Worm (Caenorhabditis elegans) whole organism, L1 larva: ENCODE measurements around the gene fbxa-79.

Experiments
- C16A3.4 ChIP-seq: fragments of 150-350 bp; optimal IDR thresholded peaks from 2 replicates; lab custom pipeline; 2014; ENCODE audit warnings: missing biosample characterization, missing genetic modification characterization
- C34B4.2 ChIP-seq: sonication (generic microtip); optimal IDR thresholded peaks from 2 replicates; lab custom pipeline; 2017; ENCODE audit warnings: mild to moderate bottlenecking, missing genetic modification characterization, missing compliant biosample characterization
- aha-1 ChIP-seq: fragments of 150-350 bp; optimal IDR thresholded peaks from 2 replicates; lab custom pipeline; 2014; ENCODE audit warnings: missing biosample characterization, missing genetic modification characterization
- ceh-82 ChIP-seq, 3 experiments: fragments of 150-350 bp in 1 of 3; sonication (generic microtip) in 2 of 3; optimal IDR thresholded peaks; 2 replicates each; lab custom pipeline; 2014 to 2017; ENCODE audit warnings: missing biosample characterization in 3 of 3, missing genetic modification characterization in 3 of 3
- ceh-88 ChIP-seq: fragments of 200-800 bp; sonication (Bioruptor generic); IDR thresholded peaks from 2 replicates; pipeline ENCODE4 v1.3.6; 2022; ENCODE audit warnings: missing genetic modification characterization, missing compliant biosample characterization
- dsc-1 ChIP-seq: sonication (generic microtip); optimal IDR thresholded peaks from 2 replicates; lab custom pipeline; 2016; ENCODE audit warnings: mild to moderate bottlenecking, missing genetic modification characterization, missing compliant biosample characterization
- efl-1 ChIP-seq, 4 experiments: fragments of 150-350 bp; optimal IDR thresholded peaks in 3 of 4; peaks in 1 of 4; 1 replicate in 1 of 4; 2 replicates in 3 of 4; lab custom pipeline; 2014; ENCODE audit warnings: missing biosample characterization in 2 of 4, missing genetic modification characterization in 2 of 4, missing genetic modification reagents in 2 of 4
- efl-3 ChIP-seq: fragments of 200-800 bp; sonication (Bioruptor generic); optimal IDR thresholded peaks from 2 replicates; lab custom pipeline; 2018; ENCODE audit warnings: mild to moderate bottlenecking, missing genetic modification characterization, missing compliant biosample characterization
- elt-2 ChIP-seq: sonication (generic microtip); optimal IDR thresholded peaks from 2 replicates; lab custom pipeline; 2016; ENCODE audit warnings: missing genetic modification characterization, mild to moderate bottlenecking, inconsistent platforms, missing compliant biosample characterization, missing genetic modification reagents
- fos-1 ChIP-seq: fragments of 150-350 bp; optimal IDR thresholded peaks from 2 replicates; lab custom pipeline; 2014; ENCODE audit warnings: missing biosample characterization, missing genetic modification characterization
- grh-1 ChIP-seq: fragments of 200-800 bp; sonication (Bioruptor generic); IDR thresholded peaks from 2 replicates; pipeline ENCODE4 v1.3.6; 2022; ENCODE audit warnings: missing genetic modification reagents, missing genetic modification characterization, missing compliant biosample characterization
- lin-15B ChIP-seq: fragments of 150-350 bp; sonication (generic microtip); optimal IDR thresholded peaks from 3 replicates; lab custom pipeline; 2014; ENCODE audit warnings: missing biosample characterization, missing genetic modification characterization
- mdl-1 ChIP-seq, 2 experiments: fragments of 150-350 bp; optimal IDR thresholded peaks; 2 replicates each; lab custom pipeline; 2014 to 2017; ENCODE audit warnings: missing biosample characterization in 2 of 2, missing genetic modification characterization in 2 of 2, inconsistent platforms in 1 of 2
- mef-2 ChIP-seq: fragments of 150-350 bp; optimal IDR thresholded peaks from 2 replicates; lab custom pipeline; 2014; ENCODE audit warnings: missing biosample characterization, missing genetic modification characterization
- mep-1 ChIP-seq: fragments of 150-350 bp; optimal IDR thresholded peaks from 2 replicates; lab custom pipeline; 2014; ENCODE audit warnings: missing biosample characterization, missing genetic modification characterization
- nhr-19 ChIP-seq: fragments of 200-800 bp; sonication (Bioruptor generic); conservative IDR thresholded peaks from 2 replicates; pipeline ENCODE4 v1.3.6; 2022; ENCODE audit warnings: missing genetic modification characterization, missing compliant biosample characterization
- nhr-237 ChIP-seq: fragments of 150-350 bp; optimal IDR thresholded peaks from 2 replicates; lab custom pipeline; 2014; ENCODE audit warnings: missing biosample characterization, missing genetic modification characterization
- nhr-28 ChIP-seq: fragments of 150-350 bp; optimal IDR thresholded peaks from 2 replicates; lab custom pipeline; 2014; ENCODE audit warnings: missing biosample characterization, missing genetic modification characterization
- nhr-47 ChIP-seq: sonication (generic microtip); optimal IDR thresholded peaks from 2 replicates; lab custom pipeline; 2016; ENCODE audit warnings: mild to moderate bottlenecking, missing genetic modification characterization, moderate library complexity, missing compliant biosample characterization
- pax-3 ChIP-seq: fragments of 200-800 bp; sonication (Bioruptor generic); optimal IDR thresholded peaks from 2 replicates; lab custom pipeline; 2018; ENCODE audit warnings: mild to moderate bottlenecking, missing genetic modification characterization, moderate library complexity, missing compliant biosample characterization
- skn-1 ChIP-seq: fragments of 150-350 bp; optimal IDR thresholded peaks from 2 replicates; lab custom pipeline; 2014; ENCODE audit warnings: missing biosample characterization, missing genetic modification characterization
- snu-23 ChIP-seq: sonication (generic microtip); optimal IDR thresholded peaks from 2 replicates; lab custom pipeline; 2016; ENCODE audit warnings: missing genetic modification characterization, missing compliant biosample characterization
- sptf-1 ChIP-seq: fragments of 150-350 bp; optimal IDR thresholded peaks from 2 replicates; lab custom pipeline; 2014; ENCODE audit warnings: missing biosample characterization, missing genetic modification characterization
- swsn-7 ChIP-seq: sonication (generic microtip); optimal IDR thresholded peaks from 2 replicates; lab custom pipeline; 2016; ENCODE audit warnings: missing genetic modification characterization, missing compliant biosample characterization
- vab-15 ChIP-seq: sonication (generic microtip); optimal IDR thresholded peaks from 2 replicates; lab custom pipeline; 2017; ENCODE audit warnings: missing genotype, mild to moderate bottlenecking, missing genetic modification characterization, missing compliant biosample characterization
- zip-4 ChIP-seq: fragments of 200-800 bp; sonication (Bioruptor generic); optimal IDR thresholded peaks from 2 replicates; lab custom pipeline; 2018; ENCODE audit warnings: mild to moderate bottlenecking, missing genetic modification characterization, moderate library complexity, missing compliant biosample characterization
- ztf-11 ChIP-seq, 2 experiments: sonication (generic microtip); optimal IDR thresholded peaks; 2 replicates each; lab custom pipeline; 2016 to 2017; ENCODE audit warnings: missing genetic modification characterization in 2 of 2, missing biosample characterization in 1 of 2, missing compliant biosample characterization in 1 of 2

The fbxa-79 gene

DNA sequence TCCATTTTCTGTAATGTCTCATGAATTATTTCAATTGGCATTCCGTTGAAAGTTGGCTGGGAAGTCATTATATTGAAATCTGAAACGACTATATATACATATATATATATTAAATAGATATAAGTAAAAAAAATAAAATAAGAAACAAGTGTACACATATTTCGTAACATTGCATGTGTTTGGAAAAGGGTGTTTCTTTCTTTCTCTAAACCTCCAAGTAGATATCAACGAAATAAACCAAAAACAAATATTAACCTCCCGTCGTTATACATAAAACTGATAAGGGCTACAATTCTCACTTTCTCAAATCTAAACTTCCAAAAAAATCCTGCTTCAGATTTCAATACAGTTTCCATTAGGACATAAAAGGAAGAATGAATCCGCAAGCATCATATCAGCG is at the start of gene fbxa-79:
fbxa-79 (minus strand) TSS at position 86 of the 400 bp plus-strand sequence.
- TF ChIP-seq skn-1 (tag; lab: Kevin White, UChicago): peak; percentile 59
- TF ChIP-seq C16A3.4: no peak
- TF ChIP-seq elt-2: peak; percentile 55
- TF ChIP-seq mef-2: no peak
- no peak for TF ChIP-seq nhr-47
- no peak for TF ChIP-seq grh-1 (GFP tag; lab: Robert Waterston, UW)
- 0 out of 2 replicates have a peak, but pooled peaks have one; percentile 3 for TF ChIP-seq nhr-19
- TF ChIP-seq mdl-1 (tag; optimal IDR thresholded peaks at IDR 0.05; lab: Kevin White, UChicago): no peak
- TF ChIP-seq mep-1: no peak
- no peak for TF ChIP-seq zip-4

DNA sequence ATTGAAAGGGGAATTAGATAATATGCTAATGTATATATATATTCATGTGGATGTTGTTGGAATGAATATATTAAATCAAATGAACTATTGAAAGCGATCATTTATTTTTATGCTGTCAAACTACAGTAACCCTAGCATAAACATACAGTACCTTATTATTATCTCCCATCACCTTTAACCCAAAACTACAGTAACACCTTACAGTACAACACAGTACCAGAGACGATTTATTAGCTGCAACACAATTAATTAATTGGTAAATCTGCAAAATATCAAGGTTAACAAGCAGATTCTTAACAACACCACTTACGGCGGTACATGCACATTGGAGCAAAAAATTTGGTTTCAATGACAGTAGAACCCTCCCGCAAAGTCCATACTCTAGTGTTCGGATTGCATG is 47.2 kb upstream of the fbxa-79 start, which contains the start of gene Y82E9BL.1:
Y82E9BL.1 (minus strand) TSS at position 101 of the 400 bp plus-strand sequence.
- no peak for TF ChIP-seq nhr-237 (tag; lab: Kevin White, UChicago)
- TF ChIP-seq mep-1: no peak

DNA sequence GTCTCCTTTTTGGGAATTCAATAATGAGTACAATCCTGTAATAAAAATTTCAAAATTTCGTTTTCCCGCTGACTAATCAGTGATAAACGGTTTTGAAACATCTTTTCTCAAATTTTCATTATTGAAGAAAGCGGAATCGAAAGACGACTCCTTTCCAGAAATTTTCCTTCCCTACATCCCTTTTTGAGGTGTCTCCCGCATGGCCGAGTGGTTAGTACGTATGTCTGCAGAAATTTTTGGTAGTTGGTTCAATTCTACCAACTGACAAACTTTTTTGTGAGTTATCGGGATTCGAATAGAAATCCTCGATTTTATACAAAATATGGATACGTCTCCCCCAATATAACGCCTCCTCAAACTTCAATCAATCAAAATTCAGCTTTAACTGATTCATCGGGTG is 46.4 kb upstream of the fbxa-79 start:
- TF ChIP-seq nhr-237 (tag; lab: Kevin White, UChicago) (no peak), aha-1 (tag; lab: Kevin White, UChicago) (no peak), efl-1 (optimal IDR thresholded peaks at IDR 0.05; lab: Kevin White, UChicago) (no peak), efl-1 (GFP tag; optimal IDR thresholded peaks at IDR 0.05 in 1 of 2; lab: Kevin White, UChicago) (no peak), fos-1 (no peak), zip-4 (no peak), lin-15B (no peak), ceh-82 (tag; optimal IDR thresholded peaks at IDR 0.05; lab: Kevin White, UChicago) (no peak)

DNA sequence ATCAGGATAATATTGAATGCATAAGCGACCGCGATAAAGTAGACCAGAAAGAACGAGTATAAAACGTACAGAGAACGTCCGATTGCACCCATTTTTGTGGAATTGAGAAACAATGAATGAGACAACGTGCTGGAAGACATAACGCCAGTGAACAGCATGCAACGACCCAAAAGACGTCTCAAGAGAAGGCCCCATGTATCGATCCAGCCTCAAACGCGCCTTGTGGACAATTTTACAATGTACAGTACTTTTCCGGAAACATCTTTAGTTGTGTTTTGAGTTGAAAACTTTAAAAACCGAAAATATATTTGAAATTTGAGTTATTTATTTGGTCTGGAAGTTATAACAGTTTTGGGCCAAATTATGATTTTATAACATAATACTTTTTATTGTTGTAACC is 42.7 kb upstream of the fbxa-79 start, which contains the start of gene Y82E9BL.3:
Y82E9BL.3 (minus strand) TSS at position 101 of the 400 bp plus-strand sequence.
- TF ChIP-seq efl-1 (optimal IDR thresholded peaks at IDR 0.05; lab: Kevin White, UChicago) (no peak), efl-1 (GFP tag; optimal IDR thresholded peaks at IDR 0.05 in 1 of 2; lab: Kevin White, UChicago) (peak in 1 of 2 experiments; percentile 62), C34B4.2 (tag; lab: Kevin White, UChicago) (no peak), skn-1 (tag; lab: Kevin White, UChicago) (no peak)

DNA sequence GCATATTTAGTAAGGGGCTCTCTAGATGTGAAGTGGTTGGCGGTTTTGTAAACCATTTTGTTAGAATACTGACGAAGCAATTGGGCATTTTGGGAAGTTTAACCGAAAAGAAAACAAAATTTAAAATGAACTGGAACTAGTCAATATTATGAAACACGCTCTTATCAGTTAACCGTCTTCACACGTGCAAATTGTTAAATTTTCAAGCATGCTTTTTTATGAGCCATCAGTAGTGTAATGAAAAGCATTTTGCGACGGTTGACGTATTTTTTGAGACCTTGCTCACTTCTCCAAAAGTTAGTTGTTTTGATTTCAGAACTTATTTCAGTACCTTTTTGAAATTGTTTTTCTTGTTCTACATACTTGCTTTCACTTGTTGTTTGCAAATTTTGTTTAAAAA is 41.2 kb upstream of the fbxa-79 start, which contains the start of gene fbxa-25:
fbxa-25 (minus strand) TSS at position 138 of the 400 bp plus-strand sequence.
- TF ChIP-seq efl-1 (optimal IDR thresholded peaks at IDR 0.05; lab: Kevin White, UChicago) (no peak), efl-1 (GFP tag; optimal IDR thresholded peaks at IDR 0.05 in 1 of 2; lab: Kevin White, UChicago) (peak in 1 of 2 experiments; percentile 51), ztf-11 (tag; optimal IDR thresholded peaks at IDR 0.05; lab: Kevin White, UChicago) (no peak), dsc-1 (tag; lab: Kevin White, UChicago) (no peak), elt-2 (peak; percentile 5), vab-15 (no peak)
- TF ChIP-seq, all 84 proteins: peak for 2

DNA sequence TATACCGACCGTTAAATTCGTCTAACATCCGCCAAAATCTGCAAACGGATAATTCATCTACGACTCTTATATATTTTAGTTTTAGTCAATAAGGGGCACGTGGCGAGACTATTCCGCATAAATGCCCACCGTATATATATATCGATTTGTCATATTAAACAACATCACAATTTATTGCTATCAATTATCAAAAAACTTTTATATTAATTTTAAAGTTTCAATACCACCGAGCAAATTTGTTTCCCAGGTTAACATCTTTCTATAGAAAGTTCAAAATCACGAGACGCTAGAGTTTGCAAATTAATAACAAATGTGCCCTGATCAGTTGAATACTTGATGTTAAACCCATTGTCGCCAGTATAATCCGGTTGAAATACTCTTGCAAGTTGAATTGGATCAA is 39.4 kb upstream of the fbxa-79 start, which contains the start of gene Y82E9BL.5:
Y82E9BL.5 (minus strand) TSS at position 101 of the 400 bp plus-strand sequence.
- TF ChIP-seq mep-1: no peak
- TF ChIP-seq ceh-88: no peak
- no peak for TF ChIP-seq snu-23 (GFP tag; lab: Kevin White, UChicago)
- no peak for TF ChIP-seq nhr-28 (tag; lab: Kevin White, UChicago)
- no peak for TF ChIP-seq pax-3 (tag; lab: Kevin White, UChicago)
- TF ChIP-seq skn-1 (tag; lab: Kevin White, UChicago): no peak
- no peak for TF ChIP-seq sptf-1 (tag; lab: Kevin White, UChicago)

DNA sequence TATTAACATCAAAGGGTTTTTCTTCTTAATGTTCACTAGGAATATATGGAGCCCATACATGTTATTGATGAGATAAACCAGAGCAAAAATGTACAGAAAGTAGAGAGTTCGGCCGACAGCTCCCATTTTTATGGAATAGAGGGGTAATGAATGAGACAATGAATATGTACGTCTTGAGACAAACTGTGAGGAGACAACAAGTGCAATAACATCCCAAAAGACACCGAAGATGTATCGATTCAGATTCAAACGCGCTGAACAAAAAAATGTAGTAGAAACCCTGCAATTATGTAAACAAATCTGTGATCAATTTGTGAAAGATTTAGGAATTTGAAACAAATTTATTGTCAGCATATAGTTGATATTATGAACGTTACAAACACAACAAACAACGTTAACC is 38.9 kb upstream of the fbxa-79 start:
- TF ChIP-seq swsn-7 (tag; lab: Kevin White, UChicago): no peak
- TF ChIP-seq efl-1 (optimal IDR thresholded peaks at IDR 0.05; lab: Kevin White, UChicago): no peak
- peak in 1 of 2 experiments; percentile 51 for TF ChIP-seq efl-1 (GFP tag; optimal IDR thresholded peaks at IDR 0.05 in 1 of 2; lab: Kevin White, UChicago)
- no peak for TF ChIP-seq efl-3 (GFP tag; lab: Kevin White, UChicago)
- TF ChIP-seq, all 84 proteins: peak for 1
